Worm (Caenorhabditis elegans): ENCODE data around the gene clec-156.

DNA sequence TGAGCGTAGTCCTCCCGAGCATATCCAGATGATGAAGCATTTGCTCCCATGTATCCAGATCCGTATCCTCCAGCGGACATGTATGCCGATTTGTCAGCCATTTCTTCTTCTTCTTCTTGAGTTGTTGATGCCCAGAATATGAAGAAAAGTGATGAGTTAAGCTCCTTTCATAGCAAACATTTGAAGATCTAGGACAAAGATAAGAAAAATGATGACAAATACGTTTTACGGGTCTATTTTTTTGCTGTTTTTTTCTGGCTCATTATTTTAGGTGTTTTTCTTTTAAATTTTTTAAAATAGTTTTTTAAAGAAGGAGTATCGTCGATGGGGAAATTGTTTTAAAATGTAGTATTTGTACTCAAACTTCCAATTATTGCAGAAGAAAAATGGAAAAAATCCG lies 11.9 kb downstream of the clec-156 start, which contains the start of gene nspd-9:
- TF ChIP-seq ref-1 (GFP tag; conservative IDR thresholded peaks at IDR 0.05) (no peak), cog-1 (tag; optimal IDR thresholded peaks at IDR 0.05) (no peak)

All from whole organism, midembryonic.